Worm (Caenorhabditis elegans) whole organism, midembryonic: Measurements from ENCODE around the gene T19D12.6.

Experiments used
- T22C8.4 ChIP-seq: fragments of 200-800 bp; sonication (Bioruptor generic); IDR thresholded peaks from 2 replicates; pipeline ENCODE4 v1.3.6; 2022; ENCODE audit warnings: missing genetic modification characterization, missing compliant biosample characterization
- cog-1 ChIP-seq: sonication (generic microtip); optimal IDR thresholded peaks from 2 replicates; lab custom pipeline; 2016; ENCODE audit warnings: missing genetic modification characterization, missing compliant biosample characterization
- flt-1 ChIP-seq: fragments of 200-800 bp; sonication (Bioruptor generic); IDR thresholded peaks from 2 replicates; pipeline ENCODE4 v1.3.6; 2022; ENCODE audit warnings: missing genetic modification characterization, missing compliant biosample characterization
- klf-2 ChIP-seq: fragments of 200-800 bp; sonication (Bioruptor generic); conservative IDR thresholded peaks from 2 replicates; pipeline ENCODE4 v1.3.6; 2022; ENCODE audit warnings: missing genetic modification reagents, missing genetic modification characterization, missing compliant biosample characterization
- med-1 ChIP-seq: sonication (generic microtip); optimal IDR thresholded peaks from 2 replicates; lab custom pipeline; 2017; ENCODE audit warnings: missing genetic modification characterization, mild to moderate bottlenecking, missing compliant biosample characterization, antibody characterized with exemption, missing genetic modification reagents; ENCODE audit not compliant: insufficient read depth
- ref-1 ChIP-seq: fragments of 200-800 bp; sonication (Bioruptor generic); conservative IDR thresholded peaks from 2 replicates; pipeline ENCODE4 v1.3.6; 2022; ENCODE audit warnings: missing genetic modification reagents, missing genetic modification characterization, missing compliant biosample characterization
- tab-1 ChIP-seq: fragments of 200-800 bp; sonication (Bioruptor generic); IDR thresholded peaks from 2 replicates; pipeline ENCODE4 v1.3.6; 2022; ENCODE audit warnings: missing genetic modification characterization, missing compliant biosample characterization
- ztf-23 ChIP-seq: fragments of 200-800 bp; sonication (Bioruptor generic); IDR thresholded peaks from 2 replicates; pipeline ENCODE4 v1.3.6; 2022; ENCODE audit warnings: missing genetic modification reagents, missing genetic modification characterization, missing compliant biosample characterization
- ztf-29 ChIP-seq: fragments of 200-800 bp; sonication (Bioruptor generic); IDR thresholded peaks from 2 replicates; pipeline ENCODE4 v1.3.6; 2022; ENCODE audit warnings: missing genetic modification reagents, missing genetic modification characterization, missing compliant biosample characterization

Gene T19D12.6

ce11 chrII:6594151-6594550 is 48.8 kb downstream of the T19D12.6 start, which contains the start of gene aipr-1:
Gene aipr-1 (minus strand): TSS chrII:6594251.
- TF ChIP-seq ztf-23 (GFP tag; lab: Robert Waterston, UW): no peak
- TF ChIP-seq T22C8.4: no peak
- TF ChIP-seq klf-2 (GFP tag; lab: Robert Waterston, UW): no peak
- TF ChIP-seq ztf-29 (GFP tag; lab: Robert Waterston, UW): no peak
- no peak for TF ChIP-seq ref-1 (GFP tag; lab: Robert Waterston, UW)
- TF ChIP-seq cog-1 (tag; lab: Kevin White, UChicago): no peak
- TF ChIP-seq flt-1 (GFP tag; lab: Robert Waterston, UW): no peak
- TF ChIP-seq tab-1 (GFP tag; lab: Robert Waterston, UW): no peak
- TF ChIP-seq med-1: no peak

- TF ChIP-seq flt-1 (GFP tag; lab: Robert Waterston, UW) (no peak), ref-1 (GFP tag; lab: Robert Waterston, UW) (no peak), T22C8.4 (no peak), klf-2 (GFP tag; lab: Robert Waterston, UW) (no peak), ztf-23 (GFP tag; lab: Robert Waterston, UW) (no peak), med-1 (no peak), tab-1 (GFP tag; lab: Robert Waterston, UW) (no peak), cog-1 (tag; lab: Kevin White, UChicago) (no peak), ztf-29 (GFP tag; lab: Robert Waterston, UW) (no peak)
These were observed 50.7 kb downstream of the T19D12.6 start, which contains the start of gene C56C10.9 for ce11 chrII:6592251-6592650. Gene C56C10.9 (minus strand): TSS chrII:6592351.

- no peak for TF ChIP-seq T22C8.4
- TF ChIP-seq ztf-29 (GFP tag; lab: Robert Waterston, UW): no peak
- no peak for TF ChIP-seq flt-1 (GFP tag; lab: Robert Waterston, UW)
- no peak for TF ChIP-seq ref-1 (GFP tag; lab: Robert Waterston, UW)
- TF ChIP-seq klf-2 (GFP tag; lab: Robert Waterston, UW): no peak
- no peak for TF ChIP-seq med-1
- TF ChIP-seq cog-1 (tag; lab: Kevin White, UChicago): no peak
- no peak for TF ChIP-seq tab-1 (GFP tag; lab: Robert Waterston, UW)
These were observed 51.9 kb downstream of the T19D12.6 start for ce11 chrII:6591000-6591399.

- no peak for TF ChIP-seq klf-2 (GFP tag; lab: Robert Waterston, UW)
- no peak for TF ChIP-seq ref-1 (GFP tag; lab: Robert Waterston, UW)
- no peak for TF ChIP-seq ztf-29 (GFP tag; lab: Robert Waterston, UW)
- no peak for TF ChIP-seq ztf-23 (GFP tag; lab: Robert Waterston, UW)
- no peak for TF ChIP-seq flt-1 (GFP tag; lab: Robert Waterston, UW)
- no peak for TF ChIP-seq tab-1 (GFP tag; lab: Robert Waterston, UW)
- no peak for TF ChIP-seq med-1
- TF ChIP-seq T22C8.4: no peak
- no peak for TF ChIP-seq cog-1 (tag; lab: Kevin White, UChicago)
These were observed 53.5 kb downstream of the T19D12.6 start, which contains the start of gene vps-32.1 for ce11 chrII:6589408-6589807. Gene vps-32.1 (plus strand): TSS chrII:6589708.

ce11 chrII:6588605-6589292 is 54.2 kb downstream of the T19D12.6 start, which contains the start of gene icd-1:
Gene icd-1 (minus strand): TSS chrII:6588655.
- TF ChIP-seq ztf-23 (GFP tag; lab: Robert Waterston, UW) (peak; percentile 100), cog-1 (tag; lab: Kevin White, UChicago) (peak; percentile 84), ztf-29 (GFP tag; lab: Robert Waterston, UW) (peak; percentile 73), flt-1 (GFP tag; lab: Robert Waterston, UW) (0 out of 2 replicates have a peak, but pooled peaks have one; percentile 61), tab-1 (GFP tag; lab: Robert Waterston, UW) (no peak), ref-1 (GFP tag; lab: Robert Waterston, UW) (no peak), klf-2 (GFP tag; lab: Robert Waterston, UW) (no peak), med-1 (peak; percentile 36), T22C8.4 (no peak)

- TF ChIP-seq tab-1 (GFP tag; lab: Robert Waterston, UW) (no peak), flt-1 (GFP tag; lab: Robert Waterston, UW) (0 out of 2 replicates have a peak, but pooled peaks have one; percentile 14)
These were observed 55.5 kb downstream of the T19D12.6 start, which contains the start of gene C56C10.7 for ce11 chrII:6587264-6587870. Gene C56C10.7 (minus strand): TSS chrII:6587575.
